Worm (Caenorhabditis elegans) whole organism, L3 larva: ENCODE results near the gene mrps-33.
A peak's percentile ranks its signal among the peaks of the same experiment; 100 is the strongest.

Experiments
- ZK546.5 ChIP-seq: sonication (generic microtip); optimal IDR thresholded peaks from 2 replicates; lab custom pipeline; 2017; ENCODE audit warnings: missing biosample characterization, missing genetic modification characterization
- aly-2 ChIP-seq: fragments of 150-350 bp; optimal IDR thresholded peaks from 2 replicates; lab custom pipeline; 2014; ENCODE audit warnings: missing biosample characterization, missing genetic modification characterization
- ceh-16 ChIP-seq: sonication (generic microtip); optimal IDR thresholded peaks from 2 replicates; lab custom pipeline; 2017; ENCODE audit warnings: missing biosample characterization, missing genetic modification characterization
- ceh-82 ChIP-seq: fragments of 150-350 bp; optimal IDR thresholded peaks from 2 replicates; lab custom pipeline; 2014; ENCODE audit warnings: missing biosample characterization, missing genetic modification characterization
- ceh-9 ChIP-seq: sonication (generic microtip); optimal IDR thresholded peaks from 2 replicates; lab custom pipeline; 2018; ENCODE audit warnings: missing biosample characterization, missing genetic modification characterization
- daf-12 ChIP-seq: fragments of 150-350 bp; optimal IDR thresholded peaks from 2 replicates; lab custom pipeline; 2014; ENCODE audit warnings: missing biosample characterization, missing genetic modification reagents, missing genetic modification characterization
- egl-27 ChIP-seq: sonication (generic microtip); optimal IDR thresholded peaks from 4 replicates; lab custom pipeline; 2017; ENCODE audit warnings: missing biosample characterization, missing genetic modification reagents, missing genetic modification characterization
- egl-5 ChIP-seq: fragments of 150-350 bp; optimal IDR thresholded peaks from 2 replicates; lab custom pipeline; 2017; ENCODE audit warnings: missing biosample characterization, missing genetic modification reagents, missing genetic modification characterization, inconsistent platforms
- elt-1 ChIP-seq: fragments of 150-350 bp; optimal IDR thresholded peaks from 2 replicates; lab custom pipeline; 2014; ENCODE audit warnings: missing biosample characterization, missing genetic modification characterization
- elt-2 ChIP-seq: sonication (generic microtip); optimal IDR thresholded peaks from 2 replicates; lab custom pipeline; 2016; ENCODE audit warnings: missing genetic modification reagents, mild to moderate bottlenecking, missing genetic modification characterization, missing compliant biosample characterization
- eor-1 ChIP-seq, 2 experiments: fragments of 150-350 bp; optimal IDR thresholded peaks; 2 replicates each; lab custom pipeline; 2014 to 2018; ENCODE audit warnings: missing biosample characterization in 2 of 2, missing genetic modification characterization in 2 of 2
- fkh-10 ChIP-seq: sonication (generic microtip); optimal IDR thresholded peaks from 2 replicates; lab custom pipeline; 2017; ENCODE audit warnings: missing biosample characterization, missing genetic modification reagents, missing genetic modification characterization
- fkh-2 ChIP-seq: fragments of 150-350 bp; optimal IDR thresholded peaks from 2 replicates; lab custom pipeline; 2014; ENCODE audit warnings: missing biosample characterization, missing genetic modification reagents, missing genetic modification characterization
- fos-1 ChIP-seq: fragments of 150-350 bp; optimal IDR thresholded peaks from 2 replicates; lab custom pipeline; 2014; ENCODE audit warnings: missing biosample characterization, missing genetic modification characterization
- hmg-11 ChIP-seq: sonication (generic microtip); optimal IDR thresholded peaks from 2 replicates; lab custom pipeline; 2016; ENCODE audit warnings: missing genetic modification characterization, missing compliant biosample characterization
- jun-1 ChIP-seq: fragments of 150-350 bp; optimal IDR thresholded peaks from 2 replicates; lab custom pipeline; 2014; ENCODE audit warnings: missing biosample characterization, missing genetic modification reagents, missing genetic modification characterization
- lin-39 ChIP-seq: fragments of 150-350 bp; optimal IDR thresholded peaks from 2 replicates; lab custom pipeline; 2018; ENCODE audit warnings: missing biosample characterization, missing genetic modification reagents, missing genetic modification characterization
- lsy-12 ChIP-seq: sonication (generic microtip); optimal IDR thresholded peaks from 2 replicates; lab custom pipeline; 2016; ENCODE audit warnings: mild to moderate bottlenecking, missing genetic modification characterization, missing compliant biosample characterization
- mdl-1 ChIP-seq: fragments of 150-350 bp; optimal IDR thresholded peaks from 2 replicates; lab custom pipeline; 2014; ENCODE audit warnings: missing biosample characterization, missing genetic modification characterization
- nfya-1 ChIP-seq: sonication (generic microtip); optimal IDR thresholded peaks from 2 replicates; lab custom pipeline; 2017; ENCODE audit warnings: missing genetic modification characterization, mild to moderate bottlenecking, missing compliant biosample characterization, antibody characterized with exemption, moderate library complexity; ENCODE audit not compliant: insufficient read depth
- nhr-12 ChIP-seq: fragments of 150-350 bp; optimal IDR thresholded peaks from 2 replicates; lab custom pipeline; 2014; ENCODE audit warnings: missing biosample characterization, missing genetic modification characterization
- nhr-23 ChIP-seq: fragments of 150-350 bp; optimal IDR thresholded peaks from 2 replicates; lab custom pipeline; 2014; ENCODE audit warnings: missing biosample characterization, missing genetic modification reagents, missing genetic modification characterization
- nhr-237 ChIP-seq: fragments of 150-350 bp; optimal IDR thresholded peaks from 2 replicates; lab custom pipeline; 2014; ENCODE audit warnings: missing biosample characterization, missing genetic modification characterization
- nhr-25 ChIP-seq: sonication (generic microtip); optimal IDR thresholded peaks from 2 replicates; lab custom pipeline; 2017; ENCODE audit warnings: missing biosample characterization, missing genetic modification characterization
- nhr-28 ChIP-seq: fragments of 150-350 bp; optimal IDR thresholded peaks from 2 replicates; lab custom pipeline; 2014; ENCODE audit warnings: missing biosample characterization, missing genetic modification characterization
- nhr-43 ChIP-seq: sonication (generic microtip); optimal IDR thresholded peaks from 2 replicates; lab custom pipeline; 2016; ENCODE audit warnings: mild to moderate bottlenecking, missing genetic modification characterization, missing compliant biosample characterization; ENCODE audit not compliant: poor library complexity, severe bottlenecking
- nhr-76 ChIP-seq: fragments of 150-350 bp; sonication (generic microtip); optimal IDR thresholded peaks from 5 replicates; lab custom pipeline; 2014; ENCODE audit warnings: missing biosample characterization, missing genetic modification characterization
- pqm-1 ChIP-seq: fragments of 150-350 bp; optimal IDR thresholded peaks from 2 replicates; lab custom pipeline; 2017; ENCODE audit warnings: missing biosample characterization, missing genetic modification characterization, inconsistent platforms
- skn-1 ChIP-seq: fragments of 150-350 bp; optimal IDR thresholded peaks from 2 replicates; lab custom pipeline; 2014; ENCODE audit warnings: missing biosample characterization, missing genetic modification characterization
- snpc-4 ChIP-seq: fragments of 150-350 bp; optimal IDR thresholded peaks from 2 replicates; lab custom pipeline; 2014; ENCODE audit warnings: missing biosample characterization, missing genetic modification characterization
- tbx-2 ChIP-seq: sonication (generic microtip); optimal IDR thresholded peaks from 2 replicates; lab custom pipeline; 2016; ENCODE audit warnings: mild to moderate bottlenecking, missing genetic modification characterization, missing compliant biosample characterization
- unc-39 ChIP-seq: sonication (generic microtip); optimal IDR thresholded peaks from 4 replicates; lab custom pipeline; 2017; ENCODE audit warnings: missing biosample characterization, missing genetic modification characterization
- unc-62 ChIP-seq: fragments of 150-350 bp; sonication (generic microtip); optimal IDR thresholded peaks from 4 replicates; lab custom pipeline; 2014; ENCODE audit warnings: missing biosample characterization, missing genetic modification reagents, missing genetic modification characterization
- zag-1 ChIP-seq: fragments of 150-350 bp; optimal IDR thresholded peaks from 2 replicates; lab custom pipeline; 2014; ENCODE audit warnings: missing biosample characterization, missing genetic modification characterization
- ztf-4 ChIP-seq: fragments of 150-350 bp; optimal IDR thresholded peaks from 2 replicates; lab custom pipeline; 2014; ENCODE audit warnings: missing biosample characterization, missing genetic modification characterization

mrps-33 gene

ce11 chrIV:8754146-8754545, 14.3 kb upstream of the mrps-33 start:
- TF ChIP-seq unc-62 (GFP tag; lab: Kevin White, UChicago) (no peak), ceh-16 (tag; lab: Kevin White, UChicago) (no peak), nhr-12 (tag; lab: Kevin White, UChicago) (no peak), zag-1 (tag; lab: Kevin White, UChicago) (no peak), elt-2 (tag; lab: Kevin White, UChicago) (no peak), egl-5 (tag; lab: Kevin White, UChicago) (no peak), lin-39 (tag; lab: Kevin White, UChicago) (no peak), nhr-237 (tag; lab: Kevin White, UChicago) (no peak), eor-1 (tag; optimal IDR thresholded peaks at IDR 0.05; lab: Kevin White, UChicago) (no peak), snpc-4 (tag; lab: Kevin White, UChicago) (no peak), aly-2 (tag; lab: Kevin White, UChicago) (no peak), hmg-11 (no peak), nhr-25 (tag; lab: Kevin White, UChicago) (no peak)
- TF ChIP-seq, all 47 proteins: peak for 0

ce11 chrIV:8752492-8752891, 12.7 kb upstream of the mrps-33 start:
- TF ChIP-seq unc-62 (GFP tag; lab: Kevin White, UChicago), result no peak
- no peak for TF ChIP-seq fkh-10 (GFP tag; lab: Kevin White, UChicago)
- TF ChIP-seq daf-12 (tag; lab: Kevin White, UChicago), result no peak
- no peak for TF ChIP-seq nhr-43
- TF ChIP-seq lin-39 (tag; lab: Kevin White, UChicago), result no peak
- TF ChIP-seq ZK546.5 (tag; lab: Kevin White, UChicago), result no peak
- TF ChIP-seq nhr-76 (tag; lab: Kevin White, UChicago), result no peak
- no peak for TF ChIP-seq elt-1 (tag; lab: Kevin White, UChicago)
- no peak for TF ChIP-seq zag-1 (tag; lab: Kevin White, UChicago)
- TF ChIP-seq ztf-4 (tag; lab: Kevin White, UChicago), result no peak
- no peak for TF ChIP-seq mdl-1
- no peak for TF ChIP-seq nhr-28 (tag; lab: Kevin White, UChicago)
- no peak for TF ChIP-seq ceh-9 (tag; lab: Kevin White, UChicago)

- TF ChIP-seq mdl-1, result no peak
- peak; percentile 71 for TF ChIP-seq nfya-1
- TF ChIP-seq skn-1, result no peak
- no peak for TF ChIP-seq jun-1 (tag; lab: Kevin White, UChicago)
Measured at ce11 chrIV:8748967-8749366, 9.1 kb upstream of the mrps-33 start.

DNA sequence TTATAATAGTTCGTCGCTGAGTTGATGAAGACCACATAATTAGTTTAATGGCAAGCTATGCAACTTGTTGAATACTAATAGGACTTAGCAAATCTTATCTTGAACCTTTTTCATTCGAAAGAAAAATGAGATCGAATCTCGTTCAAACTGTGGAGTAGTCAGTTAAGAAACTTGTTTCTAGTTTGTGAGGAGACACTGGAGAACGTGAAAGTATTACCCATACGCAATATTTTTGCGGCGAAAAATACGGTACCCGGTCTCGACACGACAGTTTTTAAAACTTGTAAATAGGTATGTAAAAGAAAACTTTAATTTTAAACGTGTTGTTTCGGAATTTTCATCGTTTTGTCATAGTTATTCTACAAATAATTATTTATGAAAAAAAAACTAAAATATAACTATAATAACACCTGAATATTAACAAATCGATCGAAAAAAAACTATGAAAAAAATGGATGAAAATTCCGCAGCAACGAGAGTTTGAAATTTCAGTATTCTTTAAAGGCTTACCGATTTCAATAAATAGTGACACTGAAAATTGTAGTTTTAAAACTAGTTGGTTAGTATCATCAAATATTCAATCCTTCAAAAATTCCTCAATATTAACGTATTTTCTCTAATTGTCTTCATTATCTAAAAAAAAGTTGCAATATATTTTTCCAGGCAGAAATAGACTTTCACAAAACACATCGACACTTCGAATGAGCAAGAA, 5.9 kb upstream of the mrps-33 start, which contains the start of the genes F20C5.7 and parg-1:
TSS of gene F20C5.7 (minus strand) at position 101 of the 712 bp plus-strand sequence.
TSS of gene parg-1 (plus strand) at position 662 of the 712 bp plus-strand sequence.
- TF ChIP-seq egl-27 (tag; lab: Kevin White, UChicago) (no peak), jun-1 (tag; lab: Kevin White, UChicago) (no peak), egl-5 (tag; lab: Kevin White, UChicago) (no peak), nhr-12 (tag; lab: Kevin White, UChicago) (no peak), pqm-1 (no peak), nhr-23 (tag; lab: Kevin White, UChicago) (no peak), ceh-9 (tag; lab: Kevin White, UChicago) (no peak), ceh-82 (no peak), ZK546.5 (tag; lab: Kevin White, UChicago) (no peak), fkh-2 (tag; lab: Kevin White, UChicago) (no peak), unc-62 (GFP tag; lab: Kevin White, UChicago) (no peak), nhr-25 (tag; lab: Kevin White, UChicago) (no peak), zag-1 (tag; lab: Kevin White, UChicago) (no peak), mdl-1 (no peak), unc-39 (tag; lab: Kevin White, UChicago) (no peak), lsy-12 (tag; lab: Kevin White, UChicago) (no peak), ztf-4 (tag; lab: Kevin White, UChicago) (no peak), tbx-2 (no peak), fos-1 (tag; lab: Kevin White, UChicago) (no peak)
